Fruit fly (Drosophila melanogaster): Measurements from ENCODE around the gene SF1.

The SF1 gene

dm6 chr3R:17594086-17594485 lies 53.9 kb downstream of the SF1 start, which contains the start of gene Sgs5bis:
Gene Sgs5bis, plus strand, starts transcription at chr3R:17594386.
- no peak for TF ChIP-seq Jra (GFP tag; optimal IDR thresholded peaks at IDR 0.05)
- no peak for TF ChIP-seq rgr (GFP tag; optimal IDR thresholded peaks at IDR 0.05)
- TF ChIP-seq fru (GFP tag; optimal IDR thresholded peaks at IDR 0.05): no peak
